Fruit fly (Drosophila melanogaster): ENCODE data around the gene Sgsh.

- TF ChIP-seq achi (GFP tag; optimal IDR thresholded peaks at IDR 0.05), result no peak
- no peak for TF ChIP-seq esn (GFP tag; optimal IDR thresholded peaks at IDR 0.05)
- no peak for TF ChIP-seq Hr38 (GFP tag; optimal IDR thresholded peaks at IDR 0.05)
- no peak for TF ChIP-seq net (GFP tag; optimal IDR thresholded peaks at IDR 0.05)
- no peak for TF ChIP-seq CG6276 (GFP tag; optimal IDR thresholded peaks at IDR 0.05)
- TF ChIP-seq spab (GFP tag; optimal IDR thresholded peaks at IDR 0.05), result no peak
- no peak for TF ChIP-seq topi (GFP tag; optimal IDR thresholded peaks at IDR 0.05)
- TF ChIP-seq CG16779 (tag; optimal IDR thresholded peaks at IDR 0.05), result no peak
- peak; percentile 64 for TF ChIP-seq Eip78C (GFP tag)
- no peak for TF ChIP-seq CG10669 (GFP tag; optimal IDR thresholded peaks at IDR 0.05)
- no peak for TF ChIP-seq Met (GFP tag; optimal IDR thresholded peaks at IDR 0.05)
- TF ChIP-seq Smox (GFP tag; optimal IDR thresholded peaks at IDR 0.05), result no peak
- no peak for TF ChIP-seq Hr4 (GFP tag; optimal IDR thresholded peaks at IDR 0.05)
Observed at dm6 chr3R:18923208-18923761, 10.6 kb upstream of the Sgsh start.

All from whole organism, prepupa.